Fruit fly (Drosophila melanogaster) whole organism, embryonic: Measurements from ENCODE around the gene TfAP-2.

Experiments used
- Awh ChIP-seq: fragments of 200-800 bp; sonication (Bioruptor generic); IDR thresholded peaks from 2 replicates; pipeline ENCODE4, ENCODE4 v1.3.6; 2022; ENCODE audit warnings: missing biosample characterization, missing genetic modification characterization
- BEAF-32 ChIP-seq: fragments of 200-800 bp; sonication (Bioruptor generic); optimal IDR thresholded peaks from 3 replicates; lab custom pipeline; 2017; ENCODE audit warnings: missing biosample characterization, missing genetic modification characterization, mild to moderate bottlenecking, moderate library complexity, missing genetic modification reagents
- CG10147 ChIP-seq: fragments of 200-800 bp; sonication (Bioruptor generic); optimal IDR thresholded peaks from 2 replicates; lab custom pipeline; 2019; ENCODE audit warnings: missing biosample characterization, mild to moderate bottlenecking, missing genetic modification characterization, moderate library complexity
- CG10431 ChIP-seq: fragments of 200-800 bp; sonication (Bioruptor generic); optimal IDR thresholded peaks from 3 replicates; lab custom pipeline; 2018; ENCODE audit warnings: missing biosample characterization, mild to moderate bottlenecking, missing genetic modification characterization
- CG11456 ChIP-seq: fragments of 200-800 bp; sonication (Bioruptor generic); IDR thresholded peaks from 3 replicates; pipeline ENCODE4 v1.3.6; 2022; ENCODE audit warnings: missing biosample characterization, missing genetic modification characterization
- CG11504 ChIP-seq: fragments of 200-800 bp; sonication (Bioruptor generic); optimal IDR thresholded peaks from 3 replicates; lab custom pipeline; 2019; ENCODE audit warnings: missing biosample characterization, mild to moderate bottlenecking, missing genetic modification characterization, moderate library complexity
- CG11695 ChIP-seq: fragments of 200-800 bp; sonication (Bioruptor generic); IDR thresholded peaks from 3 replicates; pipeline ENCODE4 v1.3.6; 2022; ENCODE audit warnings: missing biosample characterization, missing genetic modification characterization
- CG11696 ChIP-seq: fragments of 200-800 bp; sonication (Bioruptor generic); IDR thresholded peaks from 2 replicates; pipeline ENCODE4 v1.3.6; 2022; ENCODE audit warnings: missing biosample characterization, missing genetic modification characterization
- CG11723 ChIP-seq: fragments of 200-800 bp; sonication (Bioruptor generic); optimal IDR thresholded peaks from 2 replicates; lab custom pipeline; 2017; ENCODE audit warnings: missing biosample characterization, mild to moderate bottlenecking, missing genetic modification characterization
- CG12744 ChIP-seq: fragments of 200-800 bp; sonication (Bioruptor generic); optimal IDR thresholded peaks from 2 replicates; lab custom pipeline; 2016; ENCODE audit warnings: missing biosample characterization, missing genetic modification characterization
- CG13624 ChIP-seq: fragments of 200-800 bp; sonication (Bioruptor generic); optimal IDR thresholded peaks from 2 replicates; lab custom pipeline; 2016; ENCODE audit warnings: missing biosample characterization, missing genetic modification characterization
- CG13894 ChIP-seq: fragments of 200-800 bp; sonication (Bioruptor generic); optimal IDR thresholded peaks from 3 replicates; lab custom pipeline; 2018; ENCODE audit warnings: missing biosample characterization, mild to moderate bottlenecking, missing genetic modification characterization, moderate library complexity
- CG14441 ChIP-seq: fragments of 200-800 bp; sonication (Bioruptor generic); IDR thresholded peaks from 2 replicates; pipeline ENCODE4 v1.3.6; 2022; ENCODE audit warnings: missing biosample characterization, missing genetic modification characterization
- CG14667 ChIP-seq: fragments of 200-800 bp; sonication (Bioruptor generic); IDR thresholded peaks from 2 replicates; pipeline ENCODE4 v1.3.6; 2022; ENCODE audit warnings: missing biosample characterization, missing genetic modification characterization
- CG14965 ChIP-seq: fragments of 200-800 bp; sonication (Bioruptor generic); optimal IDR thresholded peaks from 2 replicates; lab custom pipeline; 2016; ENCODE audit warnings: missing biosample characterization, missing genetic modification characterization, borderline replicate concordance
- CG17912 ChIP-seq: fragments of 200-800 bp; sonication (Bioruptor generic); optimal IDR thresholded peaks from 2 replicates; lab custom pipeline; 2018; ENCODE audit warnings: missing biosample characterization, mild to moderate bottlenecking, missing genetic modification characterization
- CG2129 ChIP-seq: fragments of 200-800 bp; sonication (Bioruptor generic); IDR thresholded peaks from 2 replicates; pipeline ENCODE4 v1.3.6; 2022; ENCODE audit warnings: missing biosample characterization, missing genetic modification characterization; ENCODE audit not compliant: partially characterized antibody
- CG2712 ChIP-seq: fragments of 200-800 bp; optimal IDR thresholded peaks from 3 replicates; lab custom pipeline; 2019; ENCODE audit warnings: missing biosample characterization, mild to moderate bottlenecking, missing genetic modification characterization, moderate library complexity
- CG3407 ChIP-seq: fragments of 200-800 bp; sonication (Bioruptor generic); optimal IDR thresholded peaks from 2 replicates; lab custom pipeline; 2018; ENCODE audit warnings: missing biosample characterization, mild to moderate bottlenecking, missing genetic modification characterization
- CG34376 ChIP-seq: fragments of 200-800 bp; sonication (Bioruptor generic); optimal IDR thresholded peaks from 2 replicates; lab custom pipeline; 2018; ENCODE audit warnings: missing biosample characterization, mild to moderate bottlenecking, missing genetic modification characterization
- CG4282 ChIP-seq: fragments of 200-800 bp; sonication (Bioruptor generic); optimal IDR thresholded peaks from 2 replicates; lab custom pipeline; 2016; ENCODE audit warnings: missing biosample characterization, missing genetic modification characterization
- CG5180 ChIP-seq: fragments of 200-800 bp; sonication (Bioruptor generic); optimal IDR thresholded peaks from 3 replicates; lab custom pipeline; 2017; ENCODE audit warnings: missing biosample characterization, missing genetic modification characterization, mild to moderate bottlenecking, moderate library complexity, missing genetic modification reagents
- CG8281 ChIP-seq: fragments of 200-800 bp; sonication (Bioruptor generic); optimal IDR thresholded peaks from 2 replicates; lab custom pipeline; 2018; ENCODE audit warnings: missing biosample characterization, mild to moderate bottlenecking, missing genetic modification characterization, moderate library complexity
- GATAe ChIP-seq: fragments of 200-800 bp; sonication (Bioruptor generic); conservative IDR thresholded peaks from 2 replicates; pipeline ENCODE4 v1.3.6; 2022; ENCODE audit warnings: missing biosample characterization, missing genetic modification characterization
- Hr78 ChIP-seq, 2 experiments: fragments of 200-800 bp in 1 of 2; fragments of >200 bp in 1 of 2; sonication (Bioruptor generic) in 1 of 2; optimal IDR thresholded peaks; 2 replicates each; lab custom pipeline; 2017 to 2019; ENCODE audit warnings: missing biosample characterization in 2 of 2, missing genetic modification characterization in 2 of 2, mild to moderate bottlenecking in 1 of 2, moderate library complexity in 1 of 2
- Lim3 ChIP-seq: fragments of 200-800 bp; sonication (Bioruptor generic); IDR thresholded peaks from 2 replicates; pipeline ENCODE4 v1.3.6; 2022; ENCODE audit warnings: missing biosample characterization, missing genetic modification characterization
- Max ChIP-seq: fragments of 200-800 bp; sonication (Bioruptor generic); optimal IDR thresholded peaks from 2 replicates; lab custom pipeline; 2016; ENCODE audit warnings: missing biosample characterization, mild to moderate bottlenecking, missing genetic modification characterization
- Oli ChIP-seq: fragments of 200-800 bp; sonication (Bioruptor generic); optimal IDR thresholded peaks from 2 replicates; lab custom pipeline; 2018; ENCODE audit warnings: missing biosample characterization, mild to moderate bottlenecking, missing genetic modification characterization, moderate library complexity
- bcd ChIP-seq: fragments of 200-800 bp; sonication (Bioruptor generic); optimal IDR thresholded peaks from 2 replicates; lab custom pipeline; 2017; ENCODE audit warnings: missing biosample characterization, mild to moderate bottlenecking, missing genetic modification characterization
- corto ChIP-seq: fragments of 200-800 bp; sonication (Bioruptor generic); optimal IDR thresholded peaks from 2 replicates; lab custom pipeline; 2016; ENCODE audit warnings: missing biosample characterization, mild to moderate bottlenecking, missing genetic modification characterization, moderate library complexity
- crc ChIP-seq: fragments of 200-800 bp; sonication (Bioruptor generic); optimal IDR thresholded peaks from 2 replicates; lab custom pipeline; 2016; ENCODE audit warnings: missing biosample characterization, missing genetic modification characterization
- dmrt11E ChIP-seq: fragments of 200-800 bp; sonication (Bioruptor generic); optimal IDR thresholded peaks from 3 replicates; lab custom pipeline; 2018; ENCODE audit warnings: missing biosample characterization, mild to moderate bottlenecking, missing genetic modification characterization, moderate library complexity
- dmrt99B ChIP-seq: fragments of 200-800 bp; sonication (Bioruptor generic); optimal IDR thresholded peaks from 2 replicates; lab custom pipeline; 2018; ENCODE audit warnings: missing biosample characterization, mild to moderate bottlenecking, missing genetic modification characterization, moderate library complexity
- esg ChIP-seq: fragments of 200-800 bp; sonication (Bioruptor generic); conservative IDR thresholded peaks from 2 replicates; pipeline ENCODE4 v1.3.6; 2022; ENCODE audit warnings: missing biosample characterization, missing genetic modification characterization
- fd102C ChIP-seq: fragments of 200-800 bp; sonication (Bioruptor generic); optimal IDR thresholded peaks from 2 replicates; lab custom pipeline; 2018; ENCODE audit warnings: missing biosample characterization, mild to moderate bottlenecking, missing genetic modification characterization, moderate library complexity
- gro ChIP-seq: fragments of 200-800 bp; sonication (Bioruptor generic); optimal IDR thresholded peaks from 2 replicates; lab custom pipeline; 2016; ENCODE audit warnings: missing biosample characterization, missing genetic modification characterization
- hkb ChIP-seq, 2 experiments: fragments of 200-800 bp in 1 of 2; fragments of >200 bp in 1 of 2; sonication (Bioruptor generic) in 1 of 2; IDR thresholded peaks in 1 of 2; optimal IDR thresholded peaks in 1 of 2; 2 replicates each; pipeline versions ENCODE4 v1.3.6 to Lab custom; 2017 to 2022; ENCODE audit warnings: missing biosample characterization in 1 of 2, missing genetic modification characterization in 1 of 2
- kay ChIP-seq: fragments of 200-800 bp; sonication (Bioruptor generic); optimal IDR thresholded peaks from 2 replicates; lab custom pipeline; 2016; ENCODE audit warnings: missing biosample characterization, missing genetic modification characterization
- klu ChIP-seq: fragments of 200-800 bp; sonication (Bioruptor generic); IDR thresholded peaks from 2 replicates; pipeline ENCODE4 v1.3.6; 2022; ENCODE audit warnings: missing biosample characterization, missing genetic modification characterization
- nau ChIP-seq: fragments of 200-800 bp; sonication (Bioruptor generic); optimal IDR thresholded peaks from 3 replicates; lab custom pipeline; 2017; ENCODE audit warnings: missing biosample characterization, mild to moderate bottlenecking, missing genetic modification characterization, missing genetic modification reagents
- pnt ChIP-seq: fragments of 200-800 bp; sonication (Bioruptor generic); optimal IDR thresholded peaks from 3 replicates; lab custom pipeline; 2016; ENCODE audit warnings: missing biosample characterization, missing genetic modification characterization
- sens-2 ChIP-seq: fragments of 200-800 bp; sonication (Bioruptor generic); IDR thresholded peaks from 2 replicates; pipeline ENCODE4 v1.3.6; 2022; ENCODE audit warnings: missing biosample characterization, missing genetic modification characterization
- slbo ChIP-seq: fragments of 200-800 bp; sonication (Bioruptor generic); IDR thresholded peaks from 2 replicates; pipeline ENCODE4 v1.3.6; 2022; ENCODE audit warnings: missing biosample characterization, missing genetic modification characterization
- slp2 ChIP-seq: fragments of 200-800 bp; sonication (Bioruptor generic); optimal IDR thresholded peaks from 2 replicates; lab custom pipeline; 2016; ENCODE audit warnings: missing biosample characterization, missing genetic modification characterization
- so ChIP-seq: fragments of 200-800 bp; sonication (Bioruptor generic); IDR thresholded peaks from 3 replicates; pipeline ENCODE4 v1.3.6; 2022; ENCODE audit warnings: missing biosample characterization, missing genetic modification characterization
- tap ChIP-seq: fragments of 200-800 bp; optimal IDR thresholded peaks from 3 replicates; lab custom pipeline; 2019; ENCODE audit warnings: missing biosample characterization, mild to moderate bottlenecking, missing genetic modification characterization, moderate library complexity
- tup ChIP-seq: fragments of 200-800 bp; sonication (Bioruptor generic); optimal IDR thresholded peaks from 2 replicates; lab custom pipeline; 2016; ENCODE audit warnings: missing biosample characterization, mild to moderate bottlenecking, missing genetic modification characterization, moderate library complexity
- vvl ChIP-seq: fragments of 200-800 bp; sonication (Bioruptor generic); IDR thresholded peaks from 2 replicates; pipeline ENCODE4 v1.3.6; 2022; ENCODE audit warnings: missing biosample characterization, missing genetic modification characterization
- wdn ChIP-seq: fragments of 200-800 bp; sonication (Bioruptor generic); IDR thresholded peaks from 2 replicates; pipeline ENCODE4 v1.3.6; 2022; ENCODE audit warnings: missing biosample characterization, missing genetic modification characterization
- wor ChIP-seq: fragments of 200-800 bp; sonication (Bioruptor generic); IDR thresholded peaks from 2 replicates; pipeline ENCODE4 v1.3.6; 2022; ENCODE audit warnings: missing biosample characterization, missing genetic modification characterization

TfAP-2 gene

DNA sequence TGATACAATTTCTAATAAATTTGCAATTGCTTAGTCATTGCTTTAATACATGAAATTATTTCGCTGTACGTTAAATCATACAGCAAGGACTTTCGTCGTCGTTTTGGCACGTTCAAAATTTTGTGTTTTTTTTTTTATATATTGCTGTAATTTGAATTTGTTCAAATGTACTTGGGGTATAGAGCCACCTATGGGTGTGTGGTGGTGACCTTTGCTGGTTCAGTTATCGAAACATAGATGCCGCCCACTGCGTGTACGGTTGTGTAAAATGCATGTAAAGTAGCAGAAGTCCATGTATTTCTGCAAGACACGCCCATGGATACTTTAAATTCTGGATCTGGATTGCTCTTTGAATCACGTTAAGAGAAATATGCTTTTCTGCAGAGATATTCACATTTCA lies 17.6 kb downstream of the TfAP-2 start (continued):
- TF ChIP-seq Lim3, result no peak
- TF ChIP-seq CG11504, result no peak
- TF ChIP-seq GATAe (GFP tag; lab: Robert Waterston, UW), result no peak
- peak; percentile 57 for TF ChIP-seq CG14441 (GFP tag; lab: Robert Waterston, UW)
- peak; percentile 57 for TF ChIP-seq CG13624 (GFP tag; lab: Kevin White, UChicago)
- peak; percentile 31 for TF ChIP-seq dmrt11E (tag; lab: Kevin White, UChicago)
- no peak for TF ChIP-seq slp2 (GFP tag; lab: Kevin White, UChicago)
- TF ChIP-seq wor (GFP tag; lab: Robert Waterston, UW), result 0 out of 2 replicates have a peak, but pooled peaks have one; percentile 17
- TF ChIP-seq BEAF-32, result no peak
- TF ChIP-seq CG34376 (GFP tag; lab: Kevin White, UChicago), result no peak
- no peak for TF ChIP-seq gro (GFP tag; lab: Kevin White, UChicago)
- TF ChIP-seq klu, result no peak
- peak in 1 of 2 experiments; percentile 98 for TF ChIP-seq Hr78 (GFP tag; optimal IDR thresholded peaks at IDR 0.05; lab: Kevin White, UChicago)
- TF ChIP-seq kay (GFP tag; lab: Kevin White, UChicago), result peak; percentile 15
- TF ChIP-seq nau, result no peak
- TF ChIP-seq Oli, result no peak
- TF ChIP-seq CG12744, result peak; percentile 67
- TF ChIP-seq CG11456 (GFP tag; lab: Robert Waterston, UW), result peak; percentile 93
- peak; percentile 71; the same call in 1 of the 2 replicates for TF ChIP-seq vvl (GFP tag; lab: Robert Waterston, UW)
- no peak for TF ChIP-seq CG2712 (tag; lab: Kevin White, UChicago)
- peak; percentile 61 for TF ChIP-seq CG17912 (GFP tag; lab: Kevin White, UChicago)
- no peak for TF ChIP-seq tap (tag; lab: Kevin White, UChicago)
- TF ChIP-seq dmrt99B, result no peak
- TF ChIP-seq CG2129 (GFP tag; lab: Robert Waterston, UW), result no peak
- TF ChIP-seq crc (GFP tag; lab: Kevin White, UChicago), result peak; percentile 19
- TF ChIP-seq hkb (optimal IDR thresholded peaks at IDR 0.05; lab: Kevin White, UChicago), result no peak
- TF ChIP-seq hkb (GFP tag; IDR thresholded peaks at IDR 0.05; lab: Robert Waterston, UW), result peak; percentile 43; the same call in 1 of the 2 replicates
- TF ChIP-seq so (GFP tag; lab: Robert Waterston, UW), result no peak
- TF ChIP-seq CG8281, result no peak
- peak; percentile 29 for TF ChIP-seq CG3407 (GFP tag; lab: Kevin White, UChicago)
- TF ChIP-seq bcd (GFP tag; lab: Kevin White, UChicago), result peak; percentile 48
- TF ChIP-seq fd102C, result no peak
- TF ChIP-seq CG10431, result peak; percentile 82
- no peak for TF ChIP-seq CG10147 (GFP tag; lab: Kevin White, UChicago)
- no peak for TF ChIP-seq CG11695 (GFP tag; lab: Robert Waterston, UW)
- TF ChIP-seq pnt (GFP tag; lab: Kevin White, UChicago), result peak; percentile 75
- no peak for TF ChIP-seq corto (GFP tag; lab: Kevin White, UChicago)
- TF ChIP-seq Max, result peak; percentile 16
- no peak for TF ChIP-seq esg
- TF ChIP-seq CG5180 (GFP tag; lab: Kevin White, UChicago), result no peak
- no peak for TF ChIP-seq tup
- peak; percentile 39 for TF ChIP-seq CG14965 (GFP tag; lab: Kevin White, UChicago)
- TF ChIP-seq CG11696 (GFP tag; lab: Robert Waterston, UW), result no peak
- TF ChIP-seq CG14667, result no peak
- no peak for TF ChIP-seq wdn (GFP tag; lab: Robert Waterston, UW)
- peak; percentile 37 for TF ChIP-seq CG4282
- TF ChIP-seq CG13894 (tag; lab: Kevin White, UChicago), result peak; percentile 15
- peak; percentile 86 for TF ChIP-seq slbo (GFP tag; lab: Robert Waterston, UW)
- no peak for TF ChIP-seq sens-2 (GFP tag; lab: Robert Waterston, UW)
- no peak for TF ChIP-seq CG11723 (GFP tag; lab: Kevin White, UChicago)
- no peak for TF ChIP-seq Awh (GFP tag; lab: Robert Waterston, UW)
